Worm (Caenorhabditis elegans): ENCODE measurements around the gene flcn-1.

The flcn-1 gene

ce11 chrII:6935975-6936374 lies 7.4 kb downstream of the flcn-1 start:
- no peak for TF ChIP-seq Y55F3AM.14 (GFP tag; optimal IDR thresholded peaks at IDR 0.05)
- no peak for TF ChIP-seq ZK546.5 (tag; optimal IDR thresholded peaks at IDR 0.05)
- TF ChIP-seq mdl-1 (tag; optimal IDR thresholded peaks at IDR 0.05) = no peak
- no peak for TF ChIP-seq crh-2 (tag; optimal IDR thresholded peaks at IDR 0.05)
- TF ChIP-seq unc-39 (tag; optimal IDR thresholded peaks at IDR 0.05) = no peak
- no peak for TF ChIP-seq lsy-2 (tag; optimal IDR thresholded peaks at IDR 0.05)
- no peak for TF ChIP-seq lin-39 (tag; optimal IDR thresholded peaks at IDR 0.05)
- TF ChIP-seq nhr-77 (tag; optimal IDR thresholded peaks at IDR 0.05) = no peak
- no peak for TF ChIP-seq ama-1 (optimal IDR thresholded peaks at IDR 0.05)
- no peak for TF ChIP-seq R02D3.7 (tag; optimal IDR thresholded peaks at IDR 0.05)
- no peak for TF ChIP-seq skn-1 (tag; optimal IDR thresholded peaks at IDR 0.05)
- TF ChIP-seq ztf-1 (GFP tag; conservative IDR thresholded peaks at IDR 0.05) = no peak
- no peak for TF ChIP-seq aly-2 (tag; optimal IDR thresholded peaks at IDR 0.05)

ce11 chrII:6936528-6936927 lies 8.0 kb downstream of the flcn-1 start:
- TF ChIP-seq elt-3 (tag; optimal IDR thresholded peaks at IDR 0.05) (no peak), F13H6.1 (tag; optimal IDR thresholded peaks at IDR 0.05) (no peak), sem-4 (tag; optimal IDR thresholded peaks at IDR 0.05) (no peak), Y55F3AM.14 (GFP tag; optimal IDR thresholded peaks at IDR 0.05) (no peak), snpc-4 (tag; optimal IDR thresholded peaks at IDR 0.05) (no peak), nhr-129 (tag; optimal IDR thresholded peaks at IDR 0.05) (no peak), nhr-11 (tag; optimal IDR thresholded peaks at IDR 0.05) (no peak), unc-39 (tag; optimal IDR thresholded peaks at IDR 0.05) (no peak), lsy-2 (tag; optimal IDR thresholded peaks at IDR 0.05) (no peak), gmeb-1 (tag; optimal IDR thresholded peaks at IDR 0.05) (no peak), unc-55 (GFP tag; optimal IDR thresholded peaks at IDR 0.05) (no peak), ztf-11 (tag; optimal IDR thresholded peaks at IDR 0.05) (no peak), fos-1 (tag; optimal IDR thresholded peaks at IDR 0.05) (no peak), mab-5 (tag; optimal IDR thresholded peaks at IDR 0.05) (no peak), elt-1 (tag; optimal IDR thresholded peaks at IDR 0.05) (no peak)

- TF ChIP-seq mbf-1 (tag; optimal IDR thresholded peaks at IDR 0.05) (no peak), sma-9 (GFP tag; optimal IDR thresholded peaks at IDR 0.05) (peak; percentile 27), sma-9 (tag; optimal IDR thresholded peaks at IDR 0.05) (no peak)
These were observed 8.5 kb downstream of the flcn-1 start for ce11 chrII:6937057-6937456.

- TF ChIP-seq nhr-25 (tag; optimal IDR thresholded peaks at IDR 0.05) = peak; percentile 36
- no peak for TF ChIP-seq ceh-82 (tag; optimal IDR thresholded peaks at IDR 0.05)
These were observed 11.3 kb downstream of the flcn-1 start for ce11 chrII:6939873-6940272.

- no peak for TF ChIP-seq sma-9 (GFP tag; optimal IDR thresholded peaks at IDR 0.05)
- no peak for TF ChIP-seq sma-9 (tag; optimal IDR thresholded peaks at IDR 0.05)
- TF ChIP-seq peb-1 (tag; optimal IDR thresholded peaks at IDR 0.05) = no peak
- no peak for TF ChIP-seq gmeb-1 (tag; optimal IDR thresholded peaks at IDR 0.05)
- no peak for TF ChIP-seq nhr-23 (tag; optimal IDR thresholded peaks at IDR 0.05)
- no peak for TF ChIP-seq ceh-82 (tag; optimal IDR thresholded peaks at IDR 0.05)
- no peak for TF ChIP-seq lsy-2 (tag; optimal IDR thresholded peaks at IDR 0.05)
These were observed 12.2 kb downstream of the flcn-1 start for ce11 chrII:6940726-6941230.

- TF ChIP-seq nhr-12 (tag; optimal IDR thresholded peaks at IDR 0.05) = no peak
- no peak for TF ChIP-seq Y55F3AM.14 (GFP tag; optimal IDR thresholded peaks at IDR 0.05)
- TF ChIP-seq skn-1 (tag; optimal IDR thresholded peaks at IDR 0.05) = no peak
- peak; percentile 10 for TF ChIP-seq zag-1 (tag; optimal IDR thresholded peaks at IDR 0.05)
These were observed 13.0 kb downstream of the flcn-1 start for ce11 chrII:6941520-6941919.

Data from whole organism, L2 larva.